Worm (Caenorhabditis elegans): Measurements from ENCODE around the gene erfa-3.
A peak's percentile ranks its signal among the peaks of the same experiment; 100 is the strongest.

erfa-3 gene

ce11 chrV:11121247-11121646 is 8.4 kb upstream of the erfa-3 start (continued):
- TF ChIP-seq zip-4 (GFP tag; optimal IDR thresholded peaks at IDR 0.05), result no peak
- TF ChIP-seq ces-1 (GFP tag; optimal IDR thresholded peaks at IDR 0.05), result no peak
- no peak for TF ChIP-seq nhr-12 (tag; optimal IDR thresholded peaks at IDR 0.05)
- TF ChIP-seq lin-14 (GFP tag; optimal IDR thresholded peaks at IDR 0.05), result peak; percentile 83
- TF ChIP-seq efl-1 (optimal IDR thresholded peaks at IDR 0.05), result peak; percentile 41 to 43
- peak in 1 of 2 experiments; percentile 36 for TF ChIP-seq efl-1 (GFP tag; optimal IDR thresholded peaks at IDR 0.05 in 1 of 2)
- no peak for TF ChIP-seq pax-3 (tag; optimal IDR thresholded peaks at IDR 0.05)
- no peak for TF ChIP-seq dsc-1 (tag; optimal IDR thresholded peaks at IDR 0.05)
- TF ChIP-seq elt-2 (tag; optimal IDR thresholded peaks at IDR 0.05), result no peak
- TF ChIP-seq tbx-2 (tag; optimal IDR thresholded peaks at IDR 0.05), result no peak
- no peak for TF ChIP-seq hlh-17 (GFP tag; optimal IDR thresholded peaks at IDR 0.05; ENCODE audit: borderline replicate concordance)
- TF ChIP-seq fkh-4 (tag; optimal IDR thresholded peaks at IDR 0.05; ENCODE audit: borderline replicate concordance), result no peak
- TF ChIP-seq aly-2 (tag; optimal IDR thresholded peaks at IDR 0.05), result no peak
- TF ChIP-seq lin-35 (GFP tag; optimal IDR thresholded peaks at IDR 0.05), result peak; percentile 32 to 66
- no peak for TF ChIP-seq nhr-11 (tag; optimal IDR thresholded peaks at IDR 0.05)
- TF ChIP-seq lin-39 (tag; optimal IDR thresholded peaks at IDR 0.05), result no peak
- TF ChIP-seq lsy-2 (tag; optimal IDR thresholded peaks at IDR 0.05), result peak; percentile 44 to 65
- TF ChIP-seq lir-3 (tag; optimal IDR thresholded peaks at IDR 0.05; ENCODE audit: poor library complexity), result peak; percentile 38
- no peak for TF ChIP-seq ama-1 (optimal IDR thresholded peaks at IDR 0.05)
- no peak for TF ChIP-seq egl-13 (tag; optimal IDR thresholded peaks at IDR 0.05)
- TF ChIP-seq nhr-76 (tag; optimal IDR thresholded peaks at IDR 0.05), result no peak
- no peak for TF ChIP-seq ets-5 (GFP tag; IDR thresholded peaks at IDR 0.05)
- no peak for TF ChIP-seq unc-30 (tag; optimal IDR thresholded peaks at IDR 0.05)
- no peak for TF ChIP-seq C34B4.2 (tag; optimal IDR thresholded peaks at IDR 0.05)
- TF ChIP-seq snu-23 (GFP tag; optimal IDR thresholded peaks at IDR 0.05), result peak; percentile 74
- peak; percentile 23; the same call in 1 of the 2 replicates for TF ChIP-seq nhr-19 (GFP tag; conservative IDR thresholded peaks at IDR 0.05)
- TF ChIP-seq alr-1 (tag; optimal IDR thresholded peaks at IDR 0.05; ENCODE audit: borderline replicate concordance), result no peak
- TF ChIP-seq fos-1 (tag; optimal IDR thresholded peaks at IDR 0.05), result no peak
- no peak for TF ChIP-seq sox-4 (tag; optimal IDR thresholded peaks at IDR 0.05)
- peak in 2 of 3 experiments; percentile 30 to 63 for TF ChIP-seq dpl-1 (GFP tag; optimal IDR thresholded peaks at IDR 0.05)

- TF ChIP-seq nhr-85 (tag) (peak; percentile 32), nhr-237 (tag; optimal IDR thresholded peaks at IDR 0.05) (no peak), efl-1 (optimal IDR thresholded peaks at IDR 0.05) (no peak), efl-1 (GFP tag; optimal IDR thresholded peaks at IDR 0.05 in 1 of 2) (peak in 1 of 2 experiments; percentile 28), unc-130 (tag; optimal IDR thresholded peaks at IDR 0.05) (no peak), nhr-90 (tag; optimal IDR thresholded peaks at IDR 0.05; ENCODE audit: poor library complexity) (peak; percentile 9), ama-1 (optimal IDR thresholded peaks at IDR 0.05) (peak; percentile 87), nhr-71 (tag; optimal IDR thresholded peaks at IDR 0.05) (peak; percentile 20), nhr-20 (tag; optimal IDR thresholded peaks at IDR 0.05) (no peak)
These were observed 6.4 kb upstream of the erfa-3 start, which contains the start of gene scb-1 for ce11 chrV:11119294-11119755. Gene scb-1 (minus strand): TSS chrV:11119705.

ce11 chrV:11118179-11118725 is 5.4 kb upstream of the erfa-3 start:
- TF ChIP-seq lir-3 (tag; optimal IDR thresholded peaks at IDR 0.05; ENCODE audit: poor library complexity) (no peak), ztf-11 (tag; optimal IDR thresholded peaks at IDR 0.05) (peak in 1 of 2 experiments; percentile 3), sox-4 (tag; optimal IDR thresholded peaks at IDR 0.05) (no peak), tlp-1 (tag; optimal IDR thresholded peaks at IDR 0.05) (no peak), nhr-20 (tag; optimal IDR thresholded peaks at IDR 0.05) (peak; percentile 16), ceh-90 (tag; optimal IDR thresholded peaks at IDR 0.05) (no peak), lin-15B (tag; optimal IDR thresholded peaks at IDR 0.05) (no peak), ceh-88 (GFP tag; IDR thresholded peaks at IDR 0.05) (no peak), elt-3 (tag; optimal IDR thresholded peaks at IDR 0.05) (no peak), mef-2 (tag; optimal IDR thresholded peaks at IDR 0.05) (no peak), ama-1 (optimal IDR thresholded peaks at IDR 0.05) (peak; percentile 20), ceh-82 (tag; optimal IDR thresholded peaks at IDR 0.05) (no peak), aha-1 (tag; optimal IDR thresholded peaks at IDR 0.05) (no peak), sup-37 (GFP tag; optimal IDR thresholded peaks at IDR 0.05) (no peak), ztf-4 (tag; optimal IDR thresholded peaks at IDR 0.05) (peak; percentile 60), nhr-71 (tag; optimal IDR thresholded peaks at IDR 0.05) (peak; percentile 56), alr-1 (tag; optimal IDR thresholded peaks at IDR 0.05; ENCODE audit: borderline replicate concordance) (no peak), pax-3 (tag; optimal IDR thresholded peaks at IDR 0.05) (no peak), jun-1 (tag; optimal IDR thresholded peaks at IDR 0.05) (no peak), nhr-47 (tag; optimal IDR thresholded peaks at IDR 0.05) (peak; percentile 15), efl-1 (optimal IDR thresholded peaks at IDR 0.05) (peak in 1 of 2 experiments; percentile 15), efl-1 (GFP tag; optimal IDR thresholded peaks at IDR 0.05 in 1 of 2) (peak in 1 of 2 experiments; percentile 71)
